Worm (Caenorhabditis elegans) whole organism, late embryonic: ENCODE measurements around the gene isp-1.
"Not testable (repeated sequence)": the region's sequence is repeated elsewhere in the genome, so short reads cannot be mapped to it uniquely, and the experiment has no call there.

Experiments used
- C08G9.2 ChIP-seq: sonication (generic microtip); optimal IDR thresholded peaks from 2 replicates; lab custom pipeline; 2016; ENCODE audit warnings: mild to moderate bottlenecking, missing genetic modification characterization, moderate library complexity, missing compliant biosample characterization
- C38D4.7 ChIP-seq: fragments of 200-800 bp; sonication (Bioruptor generic); optimal IDR thresholded peaks from 2 replicates; lab custom pipeline; 2018; ENCODE audit warnings: mild to moderate bottlenecking, missing genetic modification characterization, moderate library complexity, missing compliant biosample characterization
- F13H6.1 ChIP-seq: sonication (generic microtip); optimal IDR thresholded peaks from 2 replicates; lab custom pipeline; 2016; ENCODE audit warnings: missing genetic modification characterization, missing compliant biosample characterization
- K09A11.1 ChIP-seq: sonication (generic microtip); optimal IDR thresholded peaks from 2 replicates; lab custom pipeline; 2017; ENCODE audit warnings: antibody characterized with exemption, mild to moderate bottlenecking, missing genetic modification characterization, missing compliant biosample characterization; ENCODE audit not compliant: insufficient read depth
- ceh-14 ChIP-seq: sonication (generic microtip); optimal IDR thresholded peaks from 2 replicates; lab custom pipeline; 2016; ENCODE audit warnings: missing genotype, missing genetic modification characterization, missing compliant biosample characterization
- ceh-30 ChIP-seq: fragments of 150-350 bp; optimal IDR thresholded peaks from 2 replicates; lab custom pipeline; 2014; ENCODE audit warnings: missing biosample characterization, missing genetic modification characterization
- ceh-31 ChIP-seq: sonication (generic microtip); optimal IDR thresholded peaks from 2 replicates; lab custom pipeline; 2016; ENCODE audit warnings: missing genetic modification characterization, missing compliant biosample characterization
- ceh-34 ChIP-seq: sonication (generic microtip); optimal IDR thresholded peaks from 2 replicates; lab custom pipeline; 2016; ENCODE audit warnings: mild to moderate bottlenecking, missing genetic modification characterization, missing compliant biosample characterization
- ceh-45 ChIP-seq: fragments of 200-800 bp; sonication (Bioruptor generic); IDR thresholded peaks from 2 replicates; pipeline ENCODE4 v1.3.6; 2022; ENCODE audit warnings: missing genetic modification reagents, missing genetic modification characterization, missing compliant biosample characterization
- dmd-4 ChIP-seq: sonication (generic microtip); optimal IDR thresholded peaks from 2 replicates; lab custom pipeline; 2016; ENCODE audit warnings: borderline replicate concordance, missing genetic modification characterization, missing compliant biosample characterization
- elt-2 ChIP-seq: sonication (generic microtip); optimal IDR thresholded peaks from 2 replicates; lab custom pipeline; 2016; ENCODE audit warnings: missing genetic modification reagents, missing genetic modification characterization, missing compliant biosample characterization
- ets-4 ChIP-seq: sonication (generic microtip); optimal IDR thresholded peaks from 2 replicates; lab custom pipeline; 2016; ENCODE audit warnings: missing genetic modification characterization, missing compliant biosample characterization
- eyg-1 ChIP-seq: sonication (generic microtip); optimal IDR thresholded peaks from 2 replicates; lab custom pipeline; 2016; ENCODE audit warnings: missing genotype, missing genetic modification characterization, missing compliant biosample characterization
- fkh-10 ChIP-seq: fragments of 150-350 bp; optimal IDR thresholded peaks from 2 replicates; lab custom pipeline; 2014; ENCODE audit warnings: missing biosample characterization, missing genetic modification reagents, missing genetic modification characterization
- hlh-13 ChIP-seq: fragments of 200-800 bp; sonication (Bioruptor generic); optimal IDR thresholded peaks from 2 replicates; lab custom pipeline; 2018; ENCODE audit warnings: mild to moderate bottlenecking, missing genetic modification characterization, missing compliant biosample characterization
- hlh-15 ChIP-seq: sonication (generic microtip); optimal IDR thresholded peaks from 2 replicates; lab custom pipeline; 2016; ENCODE audit warnings: missing genetic modification characterization, missing compliant biosample characterization
- hlh-30 ChIP-seq: sonication (generic microtip); optimal IDR thresholded peaks from 2 replicates; lab custom pipeline; 2017; ENCODE audit warnings: antibody characterized with exemption, missing genetic modification characterization, missing compliant biosample characterization; ENCODE audit not compliant: insufficient read depth
- lim-6 ChIP-seq: sonication (generic microtip); optimal IDR thresholded peaks from 2 replicates; lab custom pipeline; 2016; ENCODE audit warnings: missing genetic modification characterization, missing compliant biosample characterization
- lin-11 ChIP-seq: fragments of 200-800 bp; sonication (Bioruptor generic); optimal IDR thresholded peaks from 2 replicates; lab custom pipeline; 2018; ENCODE audit warnings: mild to moderate bottlenecking, missing genetic modification characterization, missing compliant biosample characterization
- nfya-1 ChIP-seq: sonication (generic microtip); optimal IDR thresholded peaks from 2 replicates; lab custom pipeline; 2017; ENCODE audit warnings: missing genetic modification characterization, mild to moderate bottlenecking, missing compliant biosample characterization, antibody characterized with exemption, moderate library complexity
- nhr-11 ChIP-seq: fragments of 150-350 bp; optimal IDR thresholded peaks from 2 replicates; lab custom pipeline; 2014; ENCODE audit warnings: missing biosample characterization, missing genetic modification characterization
- nhr-232 ChIP-seq: sonication (generic microtip); optimal IDR thresholded peaks from 2 replicates; lab custom pipeline; 2016; ENCODE audit warnings: missing genetic modification characterization, missing compliant biosample characterization
- odd-2 ChIP-seq: sonication (generic microtip); optimal IDR thresholded peaks from 2 replicates; lab custom pipeline; 2017; ENCODE audit warnings: antibody characterized with exemption, mild to moderate bottlenecking, missing genetic modification characterization, missing compliant biosample characterization
- pax-1 ChIP-seq: fragments of 150-350 bp; optimal IDR thresholded peaks from 2 replicates; lab custom pipeline; 2014; ENCODE audit warnings: missing biosample characterization, missing genetic modification characterization
- pha-2 ChIP-seq: sonication (generic microtip); optimal IDR thresholded peaks from 2 replicates; lab custom pipeline; 2017; ENCODE audit warnings: mild to moderate bottlenecking, missing genetic modification characterization, missing compliant biosample characterization
- pha-4 ChIP-seq: fragments of 150-350 bp; optimal IDR thresholded peaks from 2 replicates; lab custom pipeline; 2018; ENCODE audit warnings: missing biosample characterization, missing genetic modification reagents, missing genetic modification characterization
- pros-1 ChIP-seq: fragments of 150-350 bp; optimal IDR thresholded peaks from 2 replicates; lab custom pipeline; 2014; ENCODE audit warnings: missing biosample characterization, missing genetic modification reagents, missing genetic modification characterization
- ref-2 ChIP-seq: sonication (generic microtip); optimal IDR thresholded peaks from 2 replicates; lab custom pipeline; 2016; ENCODE audit warnings: missing genetic modification characterization, missing compliant biosample characterization
- sdc-2 ChIP-seq: sonication (generic microtip); optimal IDR thresholded peaks from 2 replicates; lab custom pipeline; 2016; ENCODE audit warnings: missing genotype, missing genetic modification characterization, missing compliant biosample characterization
- sox-2 ChIP-seq: fragments of 200-800 bp; sonication (Bioruptor generic); IDR thresholded peaks from 2 replicates; pipeline ENCODE4 v1.3.6; 2022; ENCODE audit warnings: missing genetic modification reagents, missing genetic modification characterization, missing compliant biosample characterization
- tbx-7 ChIP-seq: sonication (generic microtip); optimal IDR thresholded peaks from 2 replicates; lab custom pipeline; 2016; ENCODE audit warnings: missing genotype, missing genetic modification characterization, missing compliant biosample characterization
- unc-42 ChIP-seq: sonication (generic microtip); optimal IDR thresholded peaks from 2 replicates; lab custom pipeline; 2016; ENCODE audit warnings: missing genotype, missing genetic modification characterization, missing compliant biosample characterization
- unc-55 ChIP-seq: sonication (generic microtip); optimal IDR thresholded peaks from 2 replicates; lab custom pipeline; 2017; ENCODE audit warnings: missing biosample characterization, missing genetic modification reagents, missing genetic modification characterization
- zip-5 ChIP-seq: sonication (generic microtip); optimal IDR thresholded peaks from 2 replicates; lab custom pipeline; 2016; ENCODE audit warnings: missing genetic modification characterization, missing compliant biosample characterization

Gene isp-1

ce11 chrIV:8122349-8122748, 13.5 kb downstream of the isp-1 start, which contains the start of gene erp-44.3:
erp-44.3 (plus strand) TSS chrIV:8122649.
- TF ChIP-seq ceh-31 (tag; lab: Kevin White, UChicago); ceh-34; fkh-10 (GFP tag; lab: Kevin White, UChicago): not testable (repeated sequence)

- TF ChIP-seq elt-2 (tag; lab: Kevin White, UChicago) (no peak), ceh-30 (tag; lab: Kevin White, UChicago) (no peak), nhr-11 (tag; lab: Kevin White, UChicago) (no peak), unc-42 (tag; lab: Kevin White, UChicago) (no peak), zip-5 (tag; lab: Kevin White, UChicago) (no peak), ceh-34 (no peak), ets-4 (tag; lab: Kevin White, UChicago) (no peak), ref-2 (tag; lab: Kevin White, UChicago) (no peak), hlh-13 (GFP tag; lab: Kevin White, UChicago) (no peak), pros-1 (tag; lab: Kevin White, UChicago) (no peak), lim-6 (no peak), F13H6.1 (tag; lab: Kevin White, UChicago) (no peak), C38D4.7 (no peak), ceh-31 (tag; lab: Kevin White, UChicago) (no peak), K09A11.1 (tag; lab: Kevin White, UChicago) (no peak), lin-11 (no peak)
Observed at ce11 chrIV:8118790-8119189, 17.1 kb downstream of the isp-1 start, which contains the start of gene F42G8.8. F42G8.8 (plus strand) TSS chrIV:8119090.

- no peak for TF ChIP-seq hlh-13 (GFP tag; lab: Kevin White, UChicago)
Observed at ce11 chrIV:8115462-8115861, 20.4 kb downstream of the isp-1 start, which contains the start of gene irld-8. irld-8 (plus strand) TSS chrIV:8115762.

ce11 chrIV:8114535-8114934, 21.3 kb downstream of the isp-1 start:
- TF ChIP-seq hlh-30 (tag; lab: Kevin White, UChicago) (no peak), pros-1 (tag; lab: Kevin White, UChicago) (no peak), eyg-1 (tag; lab: Kevin White, UChicago) (no peak), pha-2 (tag; lab: Kevin White, UChicago) (no peak), sox-2 (GFP tag; lab: Robert Waterston, UW) (no peak), hlh-15 (no peak), nfya-1 (tag; lab: Kevin White, UChicago) (no peak), ceh-30 (tag; lab: Kevin White, UChicago) (no peak), ceh-14 (tag; lab: Kevin White, UChicago) (no peak), unc-55 (GFP tag; lab: Kevin White, UChicago) (no peak), odd-2 (tag; lab: Kevin White, UChicago) (no peak), ceh-45 (GFP tag; lab: Robert Waterston, UW) (no peak), sdc-2 (no peak), pha-4 (tag; lab: Kevin White, UChicago) (no peak)

- TF ChIP-seq odd-2 (tag; lab: Kevin White, UChicago) = no peak
- TF ChIP-seq nhr-232 (tag; lab: Kevin White, UChicago) = no peak
Observed at ce11 chrIV:8113161-8113560, 22.7 kb downstream of the isp-1 start, which contains the start of gene Y42H9AR.1. Y42H9AR.1 (plus strand) TSS chrIV:8113393.

ce11 chrIV:8112646-8113045, 23.2 kb downstream of the isp-1 start:
- TF ChIP-seq C08G9.2 (tag; lab: Kevin White, UChicago) = no peak
- no peak for TF ChIP-seq pax-1 (tag; lab: Kevin White, UChicago)
- TF ChIP-seq dmd-4 = no peak
- no peak for TF ChIP-seq hlh-15
- no peak for TF ChIP-seq nhr-11 (tag; lab: Kevin White, UChicago)
- no peak for TF ChIP-seq tbx-7 (tag; lab: Kevin White, UChicago)
